Fruit fly (Drosophila melanogaster) whole organism, prepupa: Measurements from ENCODE around the gene fry.

Experiments
- Blimp-1 ChIP-seq: fragments of 200-800 bp; sonication (Bioruptor generic); optimal IDR thresholded peaks from 3 replicates; lab custom pipeline; 2017; ENCODE audit warnings: missing biosample characterization, missing genetic modification characterization, mild to moderate bottlenecking, moderate library complexity, missing genetic modification reagents
- CG10631 ChIP-seq: fragments of 200-800 bp; sonication (Bioruptor generic); optimal IDR thresholded peaks from 2 replicates; lab custom pipeline; 2016; ENCODE audit warnings: missing biosample characterization, missing genetic modification characterization
- CG11902 ChIP-seq: fragments of 200-800 bp; sonication (Bioruptor generic); optimal IDR thresholded peaks from 3 replicates; lab custom pipeline; 2016; ENCODE audit warnings: missing biosample characterization, missing genetic modification characterization
- CG1621 ChIP-seq: fragments of 200-800 bp; sonication (Bioruptor generic); optimal IDR thresholded peaks from 3 replicates; lab custom pipeline; 2018; ENCODE audit warnings: missing biosample characterization, mild to moderate bottlenecking, missing genetic modification characterization
- CG16779 ChIP-seq: fragments of 200-800 bp; sonication (Bioruptor generic); optimal IDR thresholded peaks from 3 replicates; lab custom pipeline; 2017; ENCODE audit warnings: missing biosample characterization, mild to moderate bottlenecking, missing genetic modification characterization
- CG31627 ChIP-seq: fragments of 200-800 bp; sonication (Bioruptor generic); optimal IDR thresholded peaks from 3 replicates; lab custom pipeline; 2016; ENCODE audit warnings: missing biosample characterization, missing genetic modification characterization
- CG32006 ChIP-seq: fragments of 200-800 bp; sonication (Bioruptor generic); optimal IDR thresholded peaks from 3 replicates; lab custom pipeline; 2017; ENCODE audit warnings: missing biosample characterization, mild to moderate bottlenecking, missing genetic modification characterization
- CG3919 ChIP-seq: fragments of 200-800 bp; sonication (Bioruptor generic); optimal IDR thresholded peaks from 3 replicates; lab custom pipeline; 2016; ENCODE audit warnings: missing biosample characterization, missing genetic modification characterization
- CG6276 ChIP-seq: fragments of 200-800 bp; sonication (Bioruptor generic); optimal IDR thresholded peaks from 2 replicates; lab custom pipeline; 2017; ENCODE audit warnings: missing biosample characterization, mild to moderate bottlenecking, missing genetic modification characterization
- CG6792 ChIP-seq: fragments of 200-800 bp; sonication (Bioruptor generic); optimal IDR thresholded peaks from 3 replicates; lab custom pipeline; 2016; ENCODE audit warnings: missing biosample characterization, missing genetic modification characterization
- CG7368 ChIP-seq: fragments of 200-800 bp; sonication (Bioruptor generic); optimal IDR thresholded peaks from 3 replicates; lab custom pipeline; 2016; ENCODE audit warnings: missing biosample characterization, missing genetic modification characterization
- CG8632 ChIP-seq: fragments of 200-800 bp; sonication (Bioruptor generic); optimal IDR thresholded peaks from 3 replicates; lab custom pipeline; 2016; ENCODE audit warnings: missing biosample characterization, missing genetic modification characterization
- CG9139 ChIP-seq: fragments of 200-800 bp; sonication (Bioruptor generic); optimal IDR thresholded peaks from 3 replicates; lab custom pipeline; 2017; ENCODE audit warnings: missing biosample characterization, mild to moderate bottlenecking, missing genetic modification characterization
- Eip75B ChIP-seq: fragments of 200-800 bp; sonication (Bioruptor generic); optimal IDR thresholded peaks from 3 replicates; lab custom pipeline; 2016; ENCODE audit warnings: missing biosample characterization, missing genetic modification characterization
- Eip78C ChIP-seq: fragments of 200-800 bp; sonication (Bioruptor generic); peaks from one replicate; lab custom pipeline; 2016; ENCODE audit warnings: missing biosample characterization, missing genetic modification characterization
- Eip93F ChIP-seq: fragments of 200-800 bp; sonication (Bioruptor generic); optimal IDR thresholded peaks from 2 replicates; lab custom pipeline; 2016; ENCODE audit warnings: missing biosample characterization, mild to moderate bottlenecking, missing genetic modification characterization
- Ets21C ChIP-seq: fragments of 200-800 bp; sonication (Bioruptor generic); optimal IDR thresholded peaks from 3 replicates; lab custom pipeline; 2016; ENCODE audit warnings: missing biosample characterization, missing genetic modification characterization
- Ets96B ChIP-seq: fragments of 200-800 bp; optimal IDR thresholded peaks from 2 replicates; lab custom pipeline; 2019; ENCODE audit warnings: missing biosample characterization, mild to moderate bottlenecking, missing genetic modification characterization, moderate library complexity
- Gug ChIP-seq: fragments of 200-800 bp; sonication (Bioruptor generic); IDR thresholded peaks from 2 replicates; pipeline ENCODE4 v1.3.6; 2022; ENCODE audit warnings: missing biosample characterization, missing genetic modification characterization
- Hr38 ChIP-seq: sonication (Bioruptor generic); optimal IDR thresholded peaks from 2 replicates; lab custom pipeline; 2016; ENCODE audit warnings: missing biosample characterization, missing genetic modification characterization
- Hr39 ChIP-seq: fragments of 200-800 bp; sonication (Bioruptor generic); optimal IDR thresholded peaks from 2 replicates; lab custom pipeline; 2016; ENCODE audit warnings: missing biosample characterization, missing genetic modification characterization
- Met ChIP-seq: fragments of 200-800 bp; sonication (Bioruptor generic); optimal IDR thresholded peaks from 3 replicates; lab custom pipeline; 2016; ENCODE audit warnings: missing biosample characterization, missing genetic modification characterization
- OdsH ChIP-seq: fragments of 200-800 bp; sonication (Bioruptor generic); optimal IDR thresholded peaks from 3 replicates; lab custom pipeline; 2016; ENCODE audit warnings: missing biosample characterization, missing genetic modification characterization
- Sox15 ChIP-seq: fragments of 200-800 bp; sonication (Bioruptor generic); optimal IDR thresholded peaks from 3 replicates; lab custom pipeline; 2016; ENCODE audit warnings: missing biosample characterization, missing genetic modification characterization
- achi ChIP-seq: fragments of 200-800 bp; sonication (Bioruptor generic); optimal IDR thresholded peaks from 3 replicates; lab custom pipeline; 2016; ENCODE audit warnings: missing biosample characterization, missing genetic modification characterization
- dsx ChIP-seq: fragments of 200-800 bp; optimal IDR thresholded peaks from 3 replicates; lab custom pipeline; 2019; ENCODE audit warnings: missing biosample characterization, mild to moderate bottlenecking, missing genetic modification characterization, moderate library complexity; ENCODE audit not compliant: poor library complexity, severe bottlenecking
- fd85E ChIP-seq: fragments of 200-800 bp; sonication (Bioruptor generic); optimal IDR thresholded peaks from 3 replicates; lab custom pipeline; 2016; ENCODE audit warnings: missing biosample characterization, missing genetic modification characterization
- fkh ChIP-seq: fragments of 200-800 bp; sonication (Bioruptor generic); optimal IDR thresholded peaks from 3 replicates; lab custom pipeline; 2017; ENCODE audit warnings: missing biosample characterization, mild to moderate bottlenecking, missing genetic modification characterization, moderate library complexity
- net ChIP-seq: fragments of 200-800 bp; sonication (Bioruptor generic); optimal IDR thresholded peaks from 3 replicates; lab custom pipeline; 2016; ENCODE audit warnings: missing biosample characterization, missing genetic modification characterization
- salr ChIP-seq, 2 experiments: fragments of 200-800 bp; sonication (Bioruptor generic); optimal IDR thresholded peaks; 3 replicates each; lab custom pipeline; 2016 to 2018; ENCODE audit warnings: missing biosample characterization in 2 of 2, missing genetic modification characterization in 2 of 2, mild to moderate bottlenecking in 1 of 2
- spab ChIP-seq: fragments of 200-800 bp; sonication (Bioruptor generic); optimal IDR thresholded peaks from 2 replicates; lab custom pipeline; 2017; ENCODE audit warnings: missing biosample characterization, mild to moderate bottlenecking, missing genetic modification characterization, missing genetic modification reagents
- ss ChIP-seq, 2 experiments: fragments of 200-800 bp; sonication (Bioruptor generic); optimal IDR thresholded peaks; 2 replicates in 1 of 2; 3 replicates in 1 of 2; lab custom pipeline; 2017 to 2018; ENCODE audit warnings: mild to moderate bottlenecking in 2 of 2, missing biosample characterization in 2 of 2, missing genetic modification characterization in 2 of 2, moderate library complexity in 1 of 2
- svp ChIP-seq: fragments of 200-800 bp; sonication (Bioruptor generic); peaks from one replicate; lab custom pipeline; 2016; ENCODE audit warnings: missing biosample characterization, missing genetic modification characterization
- vri ChIP-seq: fragments of 200-800 bp; sonication (Bioruptor generic); optimal IDR thresholded peaks from 3 replicates; lab custom pipeline; 2016; ENCODE audit warnings: missing biosample characterization, mild to moderate bottlenecking, missing genetic modification characterization

The fry gene

dm6 chr3L:9718929-9719328 is 40.0 kb upstream of the fry start, which contains the start of the genes CG18178 and CG14174 (continued):
- TF ChIP-seq net (GFP tag; lab: Kevin White, UChicago) (no peak), Gug (GFP tag; lab: Robert Waterston, UW) (peak; percentile 24; the same call in 1 of the 2 replicates), CG32006 (GFP tag; lab: Kevin White, UChicago) (no peak), Eip78C (GFP tag; lab: Kevin White, UChicago) (no peak), CG6792 (GFP tag; lab: Kevin White, UChicago) (peak; percentile 15), vri (no peak), CG31627 (GFP tag; lab: Kevin White, UChicago) (peak; percentile 30), CG6276 (no peak), fkh (GFP tag; lab: Kevin White, UChicago) (no peak)

- TF ChIP-seq dsx (GFP tag; lab: Kevin White, UChicago) (no peak), CG8632 (GFP tag; lab: Kevin White, UChicago) (no peak), CG10631 (GFP tag; lab: Kevin White, UChicago) (no peak), CG11902 (GFP tag; lab: Kevin White, UChicago) (no peak), achi (GFP tag; lab: Kevin White, UChicago) (no peak), Hr39 (GFP tag; lab: Kevin White, UChicago) (no peak), CG9139 (GFP tag; lab: Kevin White, UChicago) (no peak), vri (no peak), Hr38 (GFP tag; lab: Kevin White, UChicago) (no peak), spab (GFP tag; lab: Kevin White, UChicago) (no peak), CG6792 (GFP tag; lab: Kevin White, UChicago) (no peak), OdsH (GFP tag; lab: Kevin White, UChicago) (no peak), Eip78C (GFP tag; lab: Kevin White, UChicago) (no peak), Met (GFP tag; lab: Kevin White, UChicago) (no peak), fd85E (GFP tag; lab: Kevin White, UChicago) (no peak), fkh (GFP tag; lab: Kevin White, UChicago) (no peak)
These were observed 38.9 kb upstream of the fry start for dm6 chr3L:9717839-9718238.

dm6 chr3L:9717101-9717500 is 38.2 kb upstream of the fry start:
- no peak for TF ChIP-seq CG3919 (GFP tag; lab: Kevin White, UChicago)
- TF ChIP-seq Hr38 (GFP tag; lab: Kevin White, UChicago) = no peak
- TF ChIP-seq CG16779 (tag; lab: Kevin White, UChicago) = peak; percentile 14

- TF ChIP-seq Eip93F = no peak
- peak in 1 of 2 experiments; percentile 29 for TF ChIP-seq ss (GFP tag; optimal IDR thresholded peaks at IDR 0.05; lab: Kevin White, UChicago)
- peak; percentile 22 for TF ChIP-seq dsx (GFP tag; lab: Kevin White, UChicago)
- TF ChIP-seq Sox15 (GFP tag; lab: Kevin White, UChicago) = no peak
- TF ChIP-seq Ets96B (tag; lab: Kevin White, UChicago) = no peak
- TF ChIP-seq Eip75B (GFP tag; lab: Kevin White, UChicago) = no peak
- no peak for TF ChIP-seq CG32006 (GFP tag; lab: Kevin White, UChicago)
- no peak for TF ChIP-seq fkh (GFP tag; lab: Kevin White, UChicago)
- no peak for TF ChIP-seq CG1621 (tag; lab: Kevin White, UChicago)
- no peak for TF ChIP-seq CG7368
- TF ChIP-seq CG10631 (GFP tag; lab: Kevin White, UChicago) = no peak
- no peak for TF ChIP-seq Ets21C (GFP tag; lab: Kevin White, UChicago)
- peak; percentile 98 for TF ChIP-seq svp (GFP tag; lab: Kevin White, UChicago)
- no peak for TF ChIP-seq Blimp-1 (GFP tag; lab: Kevin White, UChicago)
- TF ChIP-seq CG11902 (GFP tag; lab: Kevin White, UChicago) = no peak
- TF ChIP-seq salr (GFP tag; optimal IDR thresholded peaks at IDR 0.05; lab: Kevin White, UChicago) = no peak
These were observed 37.7 kb upstream of the fry start for dm6 chr3L:9716595-9716994.
